Worm (Caenorhabditis elegans): ENCODE measurements around the gene C05E11.2.

- TF ChIP-seq lin-39 (tag; optimal IDR thresholded peaks at IDR 0.05) = no peak
- no peak for TF ChIP-seq unc-130 (tag; optimal IDR thresholded peaks at IDR 0.05)
Measured at ce11 chrX:4619582-4619981, 32.9 kb downstream of the C05E11.2 start, which contains the start of gene pqn-65.

Measured in whole organism, L1 larva.